Worm (Caenorhabditis elegans) whole organism, L2 larva: ENCODE measurements around the gene srg-33.

Source experiments
- C34F6.9 ChIP-seq: fragments of 150-350 bp; optimal IDR thresholded peaks from 2 replicates; lab custom pipeline; 2014; ENCODE audit warnings: missing biosample characterization, missing genetic modification characterization
- F13H6.1 ChIP-seq: sonication (generic microtip); optimal IDR thresholded peaks from 2 replicates; lab custom pipeline; 2016; ENCODE audit warnings: missing genetic modification characterization, missing compliant biosample characterization
- R02D3.7 ChIP-seq: fragments of 150-350 bp; optimal IDR thresholded peaks from 2 replicates; lab custom pipeline; 2014; ENCODE audit warnings: missing biosample characterization, missing genetic modification characterization
- ZK546.5 ChIP-seq: sonication (generic microtip); optimal IDR thresholded peaks from 2 replicates; lab custom pipeline; 2017; ENCODE audit warnings: missing biosample characterization, missing genetic modification characterization
- alr-1 ChIP-seq: fragments of 150-350 bp; optimal IDR thresholded peaks from 2 replicates; lab custom pipeline; 2014; ENCODE audit warnings: missing biosample characterization, missing genetic modification characterization
- ama-1 ChIP-seq: fragments of 150-350 bp; optimal IDR thresholded peaks from 2 replicates; lab custom pipeline; 2018; ENCODE audit warnings: inconsistent platforms
- ceh-16 ChIP-seq: fragments of 150-350 bp; optimal IDR thresholded peaks from 2 replicates; lab custom pipeline; 2014; ENCODE audit warnings: missing biosample characterization, missing genetic modification characterization
- dmd-4 ChIP-seq: sonication (generic microtip); optimal IDR thresholded peaks from 2 replicates; lab custom pipeline; 2017; ENCODE audit warnings: missing biosample characterization, missing genetic modification characterization
- egl-27 ChIP-seq: sonication (generic microtip); optimal IDR thresholded peaks from 3 replicates; lab custom pipeline; 2017; ENCODE audit warnings: missing biosample characterization, missing genetic modification reagents, missing genetic modification characterization
- elt-1 ChIP-seq: fragments of 150-350 bp; optimal IDR thresholded peaks from 2 replicates; lab custom pipeline; 2014; ENCODE audit warnings: missing biosample characterization, missing genetic modification characterization
- elt-3 ChIP-seq: sonication (generic microtip); optimal IDR thresholded peaks from 2 replicates; lab custom pipeline; 2017; ENCODE audit warnings: missing biosample characterization, missing genetic modification characterization
- fos-1 ChIP-seq: fragments of 150-350 bp; optimal IDR thresholded peaks from 2 replicates; lab custom pipeline; 2014; ENCODE audit warnings: missing biosample characterization, missing genetic modification characterization
- gmeb-1 ChIP-seq: fragments of 150-350 bp; optimal IDR thresholded peaks from 2 replicates; lab custom pipeline; 2014; ENCODE audit warnings: missing biosample characterization, missing genetic modification characterization
- lin-11 ChIP-seq: fragments of 150-350 bp; sonication (generic microtip); optimal IDR thresholded peaks from 2 replicates; lab custom pipeline; 2014; ENCODE audit warnings: missing biosample characterization, missing genetic modification characterization, inconsistent platforms, mixed read lengths
- lin-13 ChIP-seq: fragments of 150-350 bp; optimal IDR thresholded peaks from 2 replicates; lab custom pipeline; 2014; ENCODE audit warnings: missing biosample characterization, missing genetic modification reagents, missing genetic modification characterization
- lsy-2 ChIP-seq, 2 experiments: fragments of 150-350 bp in 1 of 2; sonication (generic microtip) in 1 of 2; optimal IDR thresholded peaks; 2 replicates each; lab custom pipeline; 2014 to 2017; ENCODE audit warnings: missing biosample characterization in 2 of 2, missing genetic modification characterization in 2 of 2
- mab-5 ChIP-seq: fragments of 150-350 bp; optimal IDR thresholded peaks from 2 replicates; lab custom pipeline; 2014; ENCODE audit warnings: missing biosample characterization, missing genetic modification characterization
- mbf-1 ChIP-seq: sonication (generic microtip); optimal IDR thresholded peaks from 2 replicates; lab custom pipeline; 2017; ENCODE audit warnings: missing biosample characterization, missing genetic modification characterization
- mdl-1 ChIP-seq, 2 experiments: fragments of 150-350 bp in 1 of 2; sonication (generic microtip) in 1 of 2; optimal IDR thresholded peaks; 2 replicates each; lab custom pipeline; 2017; ENCODE audit warnings: missing biosample characterization in 2 of 2, missing genetic modification characterization in 2 of 2
- nhr-10 ChIP-seq: sonication (generic microtip); optimal IDR thresholded peaks from 2 replicates; lab custom pipeline; 2017; ENCODE audit warnings: missing biosample characterization, missing genetic modification characterization
- nhr-129 ChIP-seq: fragments of 150-350 bp; optimal IDR thresholded peaks from 2 replicates; lab custom pipeline; 2014; ENCODE audit warnings: missing biosample characterization, missing genetic modification characterization
- nhr-21 ChIP-seq: fragments of 150-350 bp; optimal IDR thresholded peaks from 2 replicates; lab custom pipeline; 2014; ENCODE audit warnings: missing biosample characterization, missing genetic modification characterization
- nhr-23 ChIP-seq: fragments of 150-350 bp; optimal IDR thresholded peaks from 2 replicates; lab custom pipeline; 2014; ENCODE audit warnings: missing biosample characterization, missing genetic modification reagents, missing genetic modification characterization
- nhr-237 ChIP-seq: fragments of 150-350 bp; optimal IDR thresholded peaks from 2 replicates; lab custom pipeline; 2014; ENCODE audit warnings: missing biosample characterization, missing genetic modification characterization
- nhr-25 ChIP-seq: fragments of 150-350 bp; sonication (generic microtip); optimal IDR thresholded peaks from 3 replicates; lab custom pipeline; 2014; ENCODE audit warnings: missing biosample characterization, missing genetic modification characterization
- nhr-6 ChIP-seq: fragments of 150-350 bp; optimal IDR thresholded peaks from 2 replicates; lab custom pipeline; 2014; ENCODE audit warnings: missing biosample characterization, missing genetic modification characterization
- nhr-77 ChIP-seq: fragments of 150-350 bp; optimal IDR thresholded peaks from 2 replicates; lab custom pipeline; 2014; ENCODE audit warnings: missing biosample characterization, missing genetic modification characterization
- peb-1 ChIP-seq: fragments of 150-350 bp; optimal IDR thresholded peaks from 2 replicates; lab custom pipeline; 2014; ENCODE audit warnings: missing biosample characterization, missing genetic modification characterization
- sem-4 ChIP-seq: fragments of 150-350 bp; optimal IDR thresholded peaks from 2 replicates; lab custom pipeline; 2014; ENCODE audit warnings: missing biosample characterization, missing genetic modification reagents, missing genetic modification characterization
- skn-1 ChIP-seq: sonication (generic microtip); optimal IDR thresholded peaks from 2 replicates; lab custom pipeline; 2017; ENCODE audit warnings: missing biosample characterization, missing genetic modification characterization
- sma-9 ChIP-seq, 2 experiments: fragments of 150-350 bp in 1 of 2; sonication (generic microtip) in 1 of 2; optimal IDR thresholded peaks; 2 replicates each; lab custom pipeline; 2014 to 2016; ENCODE audit warnings: missing genetic modification characterization in 2 of 2, mild to moderate bottlenecking in 1 of 2, missing biosample characterization in 1 of 2, missing compliant biosample characterization in 1 of 2, missing genetic modification reagents in 1 of 2, moderate library complexity in 1 of 2
- snpc-4 ChIP-seq: fragments of 150-350 bp; optimal IDR thresholded peaks from 2 replicates; lab custom pipeline; 2014; ENCODE audit warnings: missing biosample characterization, missing genetic modification characterization
- unc-39 ChIP-seq: fragments of 150-350 bp; optimal IDR thresholded peaks from 2 replicates; lab custom pipeline; 2014; ENCODE audit warnings: missing biosample characterization, missing genetic modification characterization
- unc-55 ChIP-seq: fragments of 150-350 bp; sonication (generic microtip); optimal IDR thresholded peaks from 3 replicates; lab custom pipeline; 2014; ENCODE audit warnings: missing biosample characterization, missing genetic modification reagents, missing genetic modification characterization
- zag-1 ChIP-seq: fragments of 150-350 bp; optimal IDR thresholded peaks from 2 replicates; lab custom pipeline; 2014; ENCODE audit warnings: missing biosample characterization, missing genetic modification characterization
- ztf-1 ChIP-seq: fragments of 200-800 bp; sonication (Bioruptor generic); conservative IDR thresholded peaks from 2 replicates; pipeline ENCODE4 v1.3.6; 2022; ENCODE audit warnings: missing genetic modification characterization, missing compliant biosample characterization
- ztf-11 ChIP-seq: sonication (generic microtip); optimal IDR thresholded peaks from 2 replicates; lab custom pipeline; 2017; ENCODE audit warnings: missing biosample characterization, missing genetic modification characterization
- ztf-4 ChIP-seq: fragments of 150-350 bp; optimal IDR thresholded peaks from 2 replicates; lab custom pipeline; 2014; ENCODE audit warnings: missing biosample characterization, missing genetic modification characterization

srg-33 gene

ce11 chrV:8323545-8323944 lies 31.7 kb downstream of the srg-33 start:
- TF ChIP-seq ztf-4 (tag; lab: Kevin White, UChicago) = no peak
- no peak for TF ChIP-seq nhr-6
- no peak for TF ChIP-seq R02D3.7 (tag; lab: Kevin White, UChicago)
- no peak for TF ChIP-seq elt-1 (tag; lab: Kevin White, UChicago)
- TF ChIP-seq elt-3 = no peak
- TF ChIP-seq ztf-1 = no peak
- TF ChIP-seq mbf-1 = no peak
- TF ChIP-seq mab-5 (tag; lab: Kevin White, UChicago) = no peak
- no peak for TF ChIP-seq lin-11 (tag; lab: Kevin White, UChicago)
- TF ChIP-seq dmd-4 (tag; lab: Kevin White, UChicago) = no peak
- no peak for TF ChIP-seq ztf-11 (tag; lab: Kevin White, UChicago)
- no peak for TF ChIP-seq nhr-23 (tag; lab: Kevin White, UChicago)
- TF ChIP-seq egl-27 (tag; lab: Kevin White, UChicago) = no peak
- no peak for TF ChIP-seq ama-1
- no peak for TF ChIP-seq nhr-129 (tag; lab: Kevin White, UChicago)
- no peak for TF ChIP-seq nhr-21 (tag; lab: Kevin White, UChicago)
- TF ChIP-seq ceh-16 = no peak

DNA sequence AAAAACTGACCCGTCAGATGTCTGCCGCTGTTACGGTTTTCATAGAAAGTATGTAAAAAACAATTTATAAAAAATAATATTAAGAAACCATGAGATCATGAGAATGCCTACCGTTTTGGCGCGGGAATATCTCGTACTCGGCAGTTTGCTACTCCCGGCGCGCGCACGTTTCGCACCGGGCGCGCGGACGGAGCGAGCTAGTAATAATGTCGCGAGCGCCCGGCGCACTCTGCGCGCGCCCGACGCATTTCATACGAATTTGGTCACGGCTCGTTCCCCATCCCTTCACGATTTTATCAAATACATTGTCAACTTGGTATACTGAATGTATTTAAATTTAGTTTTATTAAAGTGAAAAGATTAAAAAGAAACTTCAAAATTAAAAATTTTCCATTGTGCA lies 34.0 kb downstream of the srg-33 start:
- no peak for TF ChIP-seq ZK546.5 (tag; lab: Kevin White, UChicago)
- TF ChIP-seq ceh-16 = no peak
- no peak for TF ChIP-seq unc-55
- no peak for TF ChIP-seq mbf-1
- no peak for TF ChIP-seq nhr-129 (tag; lab: Kevin White, UChicago)
- TF ChIP-seq R02D3.7 (tag; lab: Kevin White, UChicago) = no peak
- no peak for TF ChIP-seq elt-3
- no peak for TF ChIP-seq ztf-1
- TF ChIP-seq F13H6.1 (tag; lab: Kevin White, UChicago) = no peak
- TF ChIP-seq fos-1 (tag; lab: Kevin White, UChicago) = no peak
- no peak for TF ChIP-seq nhr-25 (tag; lab: Kevin White, UChicago)
- no peak for TF ChIP-seq sma-9 (GFP tag; optimal IDR thresholded peaks at IDR 0.05; lab: Kevin White, UChicago)
- no peak for TF ChIP-seq sma-9 (tag; optimal IDR thresholded peaks at IDR 0.05; lab: Kevin White, UChicago)
- no peak for TF ChIP-seq nhr-77 (tag; lab: Kevin White, UChicago)

DNA sequence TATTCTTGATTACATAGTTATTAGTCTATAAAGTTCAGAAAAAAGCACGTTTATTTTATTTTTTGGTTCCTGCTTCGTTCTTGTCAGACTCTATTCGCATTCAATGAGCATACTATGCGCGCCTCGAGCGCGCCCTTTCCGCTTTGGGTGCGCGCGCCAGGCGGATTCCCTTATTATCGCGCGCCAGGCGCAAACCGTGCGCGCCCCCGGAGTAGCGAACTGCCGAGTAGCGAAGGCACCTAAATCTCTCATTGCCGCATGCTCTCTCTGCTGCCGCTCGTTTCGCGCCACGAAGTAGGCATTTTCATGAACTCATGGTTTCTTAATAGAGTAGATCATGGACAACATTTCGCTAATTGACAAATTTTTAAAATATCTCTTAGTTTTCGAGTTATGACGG lies 35.2 kb downstream of the srg-33 start:
- TF ChIP-seq ztf-11 (tag; lab: Kevin White, UChicago) = no peak
- no peak for TF ChIP-seq sem-4 (tag; lab: Kevin White, UChicago)
- TF ChIP-seq elt-1 (tag; lab: Kevin White, UChicago) = no peak
- TF ChIP-seq unc-39 = no peak
- TF ChIP-seq lsy-2 (tag; optimal IDR thresholded peaks at IDR 0.05; lab: Kevin White, UChicago) = no peak
- TF ChIP-seq zag-1 (tag; lab: Kevin White, UChicago) = no peak
- no peak for TF ChIP-seq ZK546.5 (tag; lab: Kevin White, UChicago)
- no peak for TF ChIP-seq snpc-4 (tag; lab: Kevin White, UChicago)
- no peak for TF ChIP-seq peb-1 (tag; lab: Kevin White, UChicago)
- no peak for TF ChIP-seq nhr-129 (tag; lab: Kevin White, UChicago)
- no peak for TF ChIP-seq lin-11 (tag; lab: Kevin White, UChicago)
- no peak for TF ChIP-seq gmeb-1
- TF ChIP-seq mbf-1 = no peak
- TF ChIP-seq nhr-21 (tag; lab: Kevin White, UChicago) = no peak
- TF ChIP-seq nhr-25 (tag; lab: Kevin White, UChicago) = no peak
- TF ChIP-seq mdl-1 (tag; optimal IDR thresholded peaks at IDR 0.05; lab: Kevin White, UChicago) = no peak
- TF ChIP-seq, all 48 proteins: peak for 0

DNA sequence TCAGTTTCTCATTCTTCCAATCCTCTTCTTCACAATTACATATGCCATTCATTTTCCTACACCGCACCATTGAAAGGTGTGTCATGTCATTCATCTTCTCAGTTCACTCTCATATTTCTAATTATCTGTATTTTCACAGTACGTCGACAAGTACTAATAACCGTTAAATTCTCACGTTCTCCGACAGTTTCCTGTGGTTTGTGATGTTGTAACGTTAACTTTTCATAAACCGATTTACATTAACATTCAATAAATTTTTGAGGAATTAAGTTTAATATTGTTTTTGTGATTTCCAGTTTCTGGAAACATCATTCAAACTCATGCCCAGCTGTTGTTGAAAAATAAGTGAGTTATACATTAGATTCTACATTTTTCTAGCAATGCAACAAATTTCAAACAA lies 42.5 kb downstream of the srg-33 start, which contains the start of gene tmd-2:
Gene tmd-2 (plus strand): TSS at position 301 of the 400 bp plus-strand sequence.
- TF ChIP-seq lin-13 (GFP tag; lab: Kevin White, UChicago) (no peak), skn-1 (tag; lab: Kevin White, UChicago) (no peak), nhr-237 (no peak), nhr-10 (tag; lab: Kevin White, UChicago) (no peak), dmd-4 (tag; lab: Kevin White, UChicago) (no peak), F13H6.1 (tag; lab: Kevin White, UChicago) (no peak), ZK546.5 (tag; lab: Kevin White, UChicago) (no peak), R02D3.7 (tag; lab: Kevin White, UChicago) (no peak), C34F6.9 (tag; lab: Kevin White, UChicago) (no peak), nhr-129 (tag; lab: Kevin White, UChicago) (no peak), mbf-1 (no peak), fos-1 (tag; lab: Kevin White, UChicago) (no peak), ztf-1 (no peak), alr-1 (no peak), elt-3 (no peak)
